Worm (Caenorhabditis elegans): ENCODE measurements around the gene T24C2.5.

T24C2.5 gene

DNA sequence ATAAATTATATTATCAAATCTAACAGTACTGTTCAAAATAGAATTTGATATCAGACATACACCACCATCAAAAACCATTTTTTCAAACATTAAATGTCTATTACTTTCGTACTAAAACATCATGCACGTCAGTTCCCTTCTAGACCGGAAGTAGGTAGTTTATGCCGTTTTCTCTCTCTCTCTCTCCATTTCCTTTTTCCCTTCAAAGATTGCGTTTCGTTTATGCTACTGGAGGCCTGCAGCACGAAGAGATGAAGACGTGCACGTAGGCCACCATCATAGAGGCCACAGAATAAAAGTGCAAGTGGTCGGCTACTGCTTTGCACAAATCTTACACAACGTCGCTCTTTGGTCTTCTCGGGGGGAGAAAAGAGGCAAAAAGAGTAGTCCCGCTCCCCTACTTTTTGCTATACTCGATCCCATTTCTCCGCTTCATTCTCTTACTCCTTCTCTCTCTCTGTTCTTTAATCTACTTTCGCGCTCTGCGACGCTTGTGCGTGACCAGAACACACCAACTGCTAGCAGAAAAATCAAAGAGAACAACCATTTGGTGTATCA is 27.3 kb downstream of the T24C2.5 start:
- TF ChIP-seq elt-3 (tag; optimal IDR thresholded peaks at IDR 0.05) = no peak
- TF ChIP-seq egl-27 (tag; optimal IDR thresholded peaks at IDR 0.05) = peak; percentile 74
- TF ChIP-seq nhr-10 (tag; optimal IDR thresholded peaks at IDR 0.05) = no peak
- TF ChIP-seq unc-55 (GFP tag; optimal IDR thresholded peaks at IDR 0.05) = peak; percentile 67
- no peak for TF ChIP-seq peb-1 (tag; optimal IDR thresholded peaks at IDR 0.05)
- no peak for TF ChIP-seq gmeb-1 (tag; optimal IDR thresholded peaks at IDR 0.05)
- no peak for TF ChIP-seq nhr-237 (tag; optimal IDR thresholded peaks at IDR 0.05)
- no peak for TF ChIP-seq alr-1 (tag; optimal IDR thresholded peaks at IDR 0.05)
- TF ChIP-seq nhr-11 (tag; optimal IDR thresholded peaks at IDR 0.05) = no peak
- TF ChIP-seq ztf-1 (GFP tag; conservative IDR thresholded peaks at IDR 0.05) = no peak
- TF ChIP-seq unc-39 (tag; optimal IDR thresholded peaks at IDR 0.05) = no peak
- no peak for TF ChIP-seq elt-1 (tag; optimal IDR thresholded peaks at IDR 0.05)
- no peak for TF ChIP-seq dmd-4 (tag; optimal IDR thresholded peaks at IDR 0.05)
- no peak for TF ChIP-seq ztf-11 (tag; optimal IDR thresholded peaks at IDR 0.05)
- TF ChIP-seq ZK546.5 (tag; optimal IDR thresholded peaks at IDR 0.05) = no peak
- TF ChIP-seq sem-4 (tag; optimal IDR thresholded peaks at IDR 0.05) = peak; percentile 73
- no peak for TF ChIP-seq unc-62 (GFP tag; optimal IDR thresholded peaks at IDR 0.05)
- no peak for TF ChIP-seq mbf-1 (tag; optimal IDR thresholded peaks at IDR 0.05)
- peak; percentile 47 for TF ChIP-seq lin-13 (GFP tag; optimal IDR thresholded peaks at IDR 0.05)
- TF ChIP-seq ama-1 (optimal IDR thresholded peaks at IDR 0.05) = no peak
- peak; percentile 30 for TF ChIP-seq lin-11 (tag; optimal IDR thresholded peaks at IDR 0.05)
- no peak for TF ChIP-seq lin-39 (tag; optimal IDR thresholded peaks at IDR 0.05)
- no peak for TF ChIP-seq nhr-12 (tag; optimal IDR thresholded peaks at IDR 0.05)
- TF ChIP-seq ceh-16 (tag; optimal IDR thresholded peaks at IDR 0.05) = peak; percentile 12
- TF ChIP-seq nhr-23 (tag; optimal IDR thresholded peaks at IDR 0.05) = no peak
- TF ChIP-seq ceh-82 (tag; optimal IDR thresholded peaks at IDR 0.05) = no peak
- TF ChIP-seq nhr-25 (tag; optimal IDR thresholded peaks at IDR 0.05) = peak; percentile 24
- TF ChIP-seq C34F6.9 (tag; optimal IDR thresholded peaks at IDR 0.05) = peak; percentile 51
- peak; percentile 60 for TF ChIP-seq mab-5 (tag; optimal IDR thresholded peaks at IDR 0.05)
- no peak for TF ChIP-seq R02D3.7 (tag; optimal IDR thresholded peaks at IDR 0.05)
- TF ChIP-seq ztf-4 (tag; optimal IDR thresholded peaks at IDR 0.05) = peak; percentile 45
- peak; percentile 87 for TF ChIP-seq zag-1 (tag; optimal IDR thresholded peaks at IDR 0.05)
- peak in 1 of 2 experiments; percentile 62 for TF ChIP-seq lsy-2 (tag; optimal IDR thresholded peaks at IDR 0.05)
- TF ChIP-seq aly-2 (tag; optimal IDR thresholded peaks at IDR 0.05) = no peak
- TF ChIP-seq blmp-1 (tag; optimal IDR thresholded peaks at IDR 0.05; ENCODE audit: insufficient read depth) = peak; percentile 92
- peak; percentile 58 for TF ChIP-seq nhr-6 (tag; optimal IDR thresholded peaks at IDR 0.05)
- TF ChIP-seq sma-3 (GFP tag; optimal IDR thresholded peaks at IDR 0.05) = peak; percentile 50
- peak; percentile 60 for TF ChIP-seq nhr-21 (tag; optimal IDR thresholded peaks at IDR 0.05)
- peak; percentile 87 for TF ChIP-seq F13H6.1 (tag; optimal IDR thresholded peaks at IDR 0.05)
- no peak for TF ChIP-seq skn-1 (tag; optimal IDR thresholded peaks at IDR 0.05)
- peak; percentile 97 for TF ChIP-seq sma-9 (GFP tag; optimal IDR thresholded peaks at IDR 0.05)
- TF ChIP-seq sma-9 (tag; optimal IDR thresholded peaks at IDR 0.05) = no peak
- TF ChIP-seq crh-2 (tag; optimal IDR thresholded peaks at IDR 0.05) = peak; percentile 77
- TF ChIP-seq snpc-4 (tag; optimal IDR thresholded peaks at IDR 0.05) = no peak
- TF ChIP-seq nhr-129 (tag; optimal IDR thresholded peaks at IDR 0.05) = peak; percentile 79
- peak; percentile 75 for TF ChIP-seq Y55F3AM.14 (GFP tag; optimal IDR thresholded peaks at IDR 0.05)
- no peak for TF ChIP-seq nhr-77 (tag; optimal IDR thresholded peaks at IDR 0.05)
- peak; percentile 46 for TF ChIP-seq fos-1 (tag; optimal IDR thresholded peaks at IDR 0.05)
- peak; percentile 69 to 82 for TF ChIP-seq mdl-1 (tag; optimal IDR thresholded peaks at IDR 0.05)

All from whole organism, L2 larva.